Fruit fly (Drosophila melanogaster): ENCODE results near the gene Wwox.
A peak's percentile ranks its signal among the peaks of the same experiment; 100 is the strongest.

Wwox gene

dm6 chr2L:7998655-7999054, 5.4 kb downstream of the Wwox start, which contains the start of gene Sirup:
Gene Sirup (plus strand): TSS chr2L:7998869.
- TF ChIP-seq foxo (GFP tag; optimal IDR thresholded peaks at IDR 0.05) (peak in 1 of 2 experiments; percentile 19), rgr (GFP tag; optimal IDR thresholded peaks at IDR 0.05) (peak; percentile 43), Rel (GFP tag; optimal IDR thresholded peaks at IDR 0.05) (no peak), Rel (tag; optimal IDR thresholded peaks at IDR 0.05) (peak; percentile 52), Sp1 (GFP tag; optimal IDR thresholded peaks at IDR 0.05) (peak; percentile 54), psq (GFP tag; optimal IDR thresholded peaks at IDR 0.05) (no peak), Mio (GFP tag; optimal IDR thresholded peaks at IDR 0.05) (no peak), Dif (GFP tag; optimal IDR thresholded peaks at IDR 0.05; ENCODE audit: partially characterized antibody) (peak; percentile 11), Myc (optimal IDR thresholded peaks at IDR 0.05) (peak; percentile 25), OdsH (GFP tag; optimal IDR thresholded peaks at IDR 0.05) (peak; percentile 31), tai (GFP tag; optimal IDR thresholded peaks at IDR 0.05) (peak; percentile 55), Hr78 (GFP tag; optimal IDR thresholded peaks at IDR 0.05) (no peak), CrebA (GFP tag; optimal IDR thresholded peaks at IDR 0.05; ENCODE audit: borderline replicate concordance) (no peak), fru (GFP tag; optimal IDR thresholded peaks at IDR 0.05) (peak; percentile 32), Hnf4 (GFP tag; optimal IDR thresholded peaks at IDR 0.05) (peak; percentile 71), br (GFP tag; optimal IDR thresholded peaks at IDR 0.05) (peak; percentile 21)

- TF ChIP-seq Hr83 (GFP tag; optimal IDR thresholded peaks at IDR 0.05; ENCODE audit: poor library complexity, severe bottlenecking) (no peak), usp (GFP tag; optimal IDR thresholded peaks at IDR 0.05) (no peak), jim (GFP tag; optimal IDR thresholded peaks at IDR 0.05) (no peak), brk (GFP tag; optimal IDR thresholded peaks at IDR 0.05) (no peak), woc (GFP tag; optimal IDR thresholded peaks at IDR 0.05) (no peak), fru (GFP tag; optimal IDR thresholded peaks at IDR 0.05) (no peak), tai (GFP tag; optimal IDR thresholded peaks at IDR 0.05) (no peak), br (GFP tag; optimal IDR thresholded peaks at IDR 0.05) (no peak), sv (GFP tag; optimal IDR thresholded peaks at IDR 0.05) (no peak)
Observed at dm6 chr2L:7998080-7998457, 6.0 kb downstream of the Wwox start, which contains the start of gene CG7227. Gene CG7227 (minus strand): TSS chr2L:7998151.

DNA sequence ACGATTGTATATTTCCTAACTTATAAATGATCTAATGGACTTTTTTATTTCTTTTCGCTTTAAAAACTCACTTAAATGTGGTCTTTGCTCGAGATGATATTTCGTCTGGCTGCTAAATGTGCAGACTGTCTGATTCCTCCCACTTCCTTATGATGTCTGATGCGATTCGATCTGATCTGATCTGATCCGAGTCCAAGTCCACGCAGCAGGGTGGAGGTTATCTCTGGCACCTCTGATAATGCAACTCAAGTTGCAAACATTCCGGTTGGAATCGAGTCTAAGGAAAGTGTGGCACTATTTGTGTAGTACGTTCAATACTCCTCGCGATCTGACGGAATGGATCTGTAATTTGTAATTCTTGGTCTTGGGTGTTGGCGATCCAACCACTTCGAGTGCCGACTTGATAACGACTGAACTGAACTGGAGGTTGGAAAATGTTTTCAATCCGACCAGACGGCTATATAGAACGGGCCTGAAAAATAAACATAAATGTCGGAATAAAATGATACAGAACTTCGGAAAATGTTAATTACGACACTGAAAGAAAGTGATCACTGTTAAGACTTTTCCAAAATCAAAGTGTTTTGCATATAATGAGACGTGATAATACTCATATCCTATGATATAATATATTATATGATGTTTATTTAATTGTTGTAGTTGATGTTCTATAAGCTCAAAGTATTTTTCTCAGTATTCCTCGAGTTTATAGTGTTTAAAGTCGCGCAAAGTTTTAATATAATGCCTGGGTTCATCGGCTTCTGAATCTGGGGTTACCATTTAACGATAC, 6.6 kb downstream of the Wwox start:
- TF ChIP-seq Dfd (GFP tag; optimal IDR thresholded peaks at IDR 0.05) (no peak), woc (GFP tag; optimal IDR thresholded peaks at IDR 0.05) (no peak), jim (GFP tag; optimal IDR thresholded peaks at IDR 0.05) (no peak), usp (GFP tag; optimal IDR thresholded peaks at IDR 0.05) (no peak), CG9705 (GFP tag; optimal IDR thresholded peaks at IDR 0.05) (no peak), brk (GFP tag; optimal IDR thresholded peaks at IDR 0.05) (no peak), dsf (GFP tag; optimal IDR thresholded peaks at IDR 0.05; ENCODE audit: borderline replicate concordance) (no peak), OdsH (GFP tag; optimal IDR thresholded peaks at IDR 0.05) (no peak), Mio (GFP tag; optimal IDR thresholded peaks at IDR 0.05) (no peak), Sp1 (GFP tag; optimal IDR thresholded peaks at IDR 0.05) (no peak)

DNA sequence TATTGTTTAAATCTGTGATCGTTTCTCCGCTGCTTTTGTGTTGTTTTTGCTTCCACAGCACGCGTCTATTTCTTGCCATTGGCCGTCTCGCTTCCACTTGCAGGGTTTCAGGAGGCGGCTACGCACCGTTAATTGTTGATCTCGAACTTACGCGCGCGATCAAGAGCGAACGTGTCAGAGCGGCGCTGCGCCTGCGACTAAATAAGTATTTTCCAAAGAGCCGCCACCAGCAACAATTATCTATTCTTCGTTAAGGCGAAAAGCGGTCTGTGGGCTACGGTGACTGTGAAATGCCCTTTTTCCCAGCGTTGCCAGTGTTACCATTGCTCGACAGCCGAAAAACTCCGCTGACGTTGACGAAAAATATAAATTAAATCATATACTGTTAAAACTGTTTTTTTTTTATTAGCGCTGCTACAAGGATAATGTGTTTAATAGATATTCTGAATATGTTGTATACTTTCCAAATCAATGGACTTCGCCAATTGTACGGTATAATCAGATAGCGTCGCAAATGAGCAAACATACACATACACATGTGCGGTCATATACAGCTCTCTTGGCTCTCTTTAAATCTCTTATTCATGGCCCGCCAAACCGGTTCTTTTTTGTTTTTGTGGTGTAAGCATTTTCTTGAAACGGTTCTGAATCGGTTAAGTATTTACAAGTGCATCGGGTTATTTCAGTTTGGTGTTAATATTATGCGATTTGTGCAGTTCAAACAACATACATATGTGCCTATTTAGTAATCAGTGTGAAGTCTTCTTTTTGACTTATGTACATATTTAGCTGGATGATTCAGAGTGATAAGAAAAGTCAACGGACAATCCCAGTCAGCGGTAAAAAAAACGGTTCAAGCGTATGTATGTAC, 9.9 kb downstream of the Wwox start, which contains the start of gene pes:
Gene pes (minus strand): TSS at position 201 of the 871 bp plus-strand sequence.
- peak; percentile 98 for TF ChIP-seq h (GFP tag; optimal IDR thresholded peaks at IDR 0.05)
- no peak for TF ChIP-seq Hr78 (GFP tag; optimal IDR thresholded peaks at IDR 0.05)
- no peak for TF ChIP-seq Mio (GFP tag; optimal IDR thresholded peaks at IDR 0.05)
- TF ChIP-seq Rel (GFP tag; optimal IDR thresholded peaks at IDR 0.05): peak; percentile 82
- peak; percentile 45 for TF ChIP-seq Rel (tag; optimal IDR thresholded peaks at IDR 0.05)
- peak; percentile 99 for TF ChIP-seq woc (GFP tag; optimal IDR thresholded peaks at IDR 0.05)
- peak; percentile 35 for TF ChIP-seq br (GFP tag; optimal IDR thresholded peaks at IDR 0.05)
- peak; percentile 48 for TF ChIP-seq OdsH (GFP tag; optimal IDR thresholded peaks at IDR 0.05)
- TF ChIP-seq Abd-B (GFP tag; optimal IDR thresholded peaks at IDR 0.05): no peak
- TF ChIP-seq brk (GFP tag; optimal IDR thresholded peaks at IDR 0.05): peak; percentile 72
- TF ChIP-seq jim (GFP tag; optimal IDR thresholded peaks at IDR 0.05): peak; percentile 33
- TF ChIP-seq fru (GFP tag; optimal IDR thresholded peaks at IDR 0.05): peak; percentile 97
- TF ChIP-seq lola (GFP tag; optimal IDR thresholded peaks at IDR 0.05): no peak
- no peak for TF ChIP-seq GATAd (GFP tag; optimal IDR thresholded peaks at IDR 0.05)
- TF ChIP-seq CG32264 (GFP tag; optimal IDR thresholded peaks at IDR 0.05): peak; percentile 69
- no peak for TF ChIP-seq dsf (GFP tag; optimal IDR thresholded peaks at IDR 0.05; ENCODE audit: borderline replicate concordance)
- TF ChIP-seq ey (GFP tag; optimal IDR thresholded peaks at IDR 0.05): peak; percentile 41
- TF ChIP-seq Hnf4 (GFP tag; optimal IDR thresholded peaks at IDR 0.05): peak; percentile 43
- no peak for TF ChIP-seq tai (GFP tag; optimal IDR thresholded peaks at IDR 0.05)
- peak; percentile 92 for TF ChIP-seq CG9705 (GFP tag; optimal IDR thresholded peaks at IDR 0.05)
- peak; percentile 83 for TF ChIP-seq sv (GFP tag; optimal IDR thresholded peaks at IDR 0.05)
- peak; percentile 93 for TF ChIP-seq sage (GFP tag; optimal IDR thresholded peaks at IDR 0.05)
- TF ChIP-seq Hr83 (GFP tag; optimal IDR thresholded peaks at IDR 0.05; ENCODE audit: poor library complexity, severe bottlenecking): peak; percentile 83
- TF ChIP-seq Myc (optimal IDR thresholded peaks at IDR 0.05): peak; percentile 43
- peak; percentile 16 for TF ChIP-seq Sp1 (GFP tag; optimal IDR thresholded peaks at IDR 0.05)
- TF ChIP-seq CrebA (GFP tag; optimal IDR thresholded peaks at IDR 0.05; ENCODE audit: borderline replicate concordance): peak; percentile 88
- peak; percentile 85 for TF ChIP-seq HLH106 (tag; optimal IDR thresholded peaks at IDR 0.05)
- TF ChIP-seq dl (GFP tag; optimal IDR thresholded peaks at IDR 0.05; ENCODE audit: insufficient read depth in 1 of 2, partially characterized antibody in 2 of 2): peak; percentile 8 to 27
- TF ChIP-seq psq (GFP tag; optimal IDR thresholded peaks at IDR 0.05): peak; percentile 84
- peak; percentile 33 to 98 for TF ChIP-seq foxo (GFP tag; optimal IDR thresholded peaks at IDR 0.05)
- TF ChIP-seq usp (GFP tag; optimal IDR thresholded peaks at IDR 0.05): no peak
- no peak for TF ChIP-seq Dfd (GFP tag; optimal IDR thresholded peaks at IDR 0.05)
- TF ChIP-seq N (GFP tag; optimal IDR thresholded peaks at IDR 0.05): no peak
